Fruit fly (Drosophila melanogaster) whole organism: ENCODE measurements around the gene CG31974.

ENCODE experiments used
- Dll ChIP-seq: fragments of >200 bp; optimal IDR thresholded peaks from 2 replicates; lab custom pipeline; 2017
- pan ChIP-seq: fragments of >200 bp; optimal IDR thresholded peaks from 2 replicates; lab custom pipeline; 2017

DNA sequence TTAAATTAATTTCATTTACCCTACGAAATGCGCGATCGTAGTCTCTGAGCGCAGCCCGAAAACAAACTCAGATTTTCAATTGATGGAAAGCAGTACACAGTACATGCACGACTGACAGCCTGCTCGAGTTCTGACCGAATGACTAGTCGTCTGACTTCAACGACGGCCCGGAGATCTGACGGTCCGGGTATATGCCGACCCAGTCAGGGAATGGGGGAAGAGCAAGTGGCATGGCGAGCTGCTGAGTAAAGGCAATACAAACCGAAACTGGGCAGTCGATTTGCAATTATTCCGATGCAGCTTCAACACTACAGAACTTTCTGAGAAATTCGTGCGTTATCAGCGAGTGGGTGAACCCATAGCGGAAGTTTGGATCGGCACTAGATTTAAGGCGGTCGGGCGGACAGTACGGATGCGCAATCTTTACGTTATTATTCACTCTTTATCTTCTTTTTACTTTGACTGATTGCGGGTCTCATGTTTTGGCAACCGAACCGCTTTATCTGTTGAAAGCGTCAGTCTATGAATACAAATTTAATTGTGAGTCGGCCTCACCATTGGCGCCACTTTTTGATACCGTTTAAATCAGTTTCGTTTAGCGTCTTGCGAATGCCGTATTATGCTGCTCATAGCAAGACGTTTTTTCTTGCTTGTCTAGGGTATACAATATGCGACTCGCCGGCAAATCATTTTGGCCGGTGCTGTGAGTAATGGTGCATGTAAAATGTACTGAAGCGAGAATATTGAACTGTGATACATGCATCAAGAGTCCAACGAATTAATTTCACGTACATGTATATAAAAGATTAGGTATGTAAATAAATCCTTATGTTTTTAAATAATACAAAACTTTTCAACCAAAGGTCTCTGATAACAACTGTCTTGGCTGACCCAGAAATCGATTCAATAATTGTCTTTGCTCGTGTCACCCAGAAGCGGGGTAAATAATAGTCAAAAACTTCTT lies 22.1 kb downstream of the CG31974 start:
- TF ChIP-seq Dll (lab: Kevin White, UChicago) (no peak), pan (lab: Kevin White, UChicago) (no peak)
